Worm (Caenorhabditis elegans) whole organism, midembryonic: ENCODE results near the gene srn-1.

ENCODE experiments used
- T22C8.4 ChIP-seq: fragments of 200-800 bp; sonication (Bioruptor generic); IDR thresholded peaks from 2 replicates; pipeline ENCODE4 v1.3.6; 2022; ENCODE audit warnings: missing genetic modification characterization, missing compliant biosample characterization
- cog-1 ChIP-seq: sonication (generic microtip); optimal IDR thresholded peaks from 2 replicates; lab custom pipeline; 2016; ENCODE audit warnings: missing genetic modification characterization, missing compliant biosample characterization
- flt-1 ChIP-seq: fragments of 200-800 bp; sonication (Bioruptor generic); IDR thresholded peaks from 2 replicates; pipeline ENCODE4 v1.3.6; 2022; ENCODE audit warnings: missing genetic modification characterization, missing compliant biosample characterization
- klf-2 ChIP-seq: fragments of 200-800 bp; sonication (Bioruptor generic); conservative IDR thresholded peaks from 2 replicates; pipeline ENCODE4 v1.3.6; 2022; ENCODE audit warnings: missing genetic modification reagents, missing genetic modification characterization, missing compliant biosample characterization
- med-1 ChIP-seq: sonication (generic microtip); optimal IDR thresholded peaks from 2 replicates; lab custom pipeline; 2017; ENCODE audit warnings: missing genetic modification characterization, mild to moderate bottlenecking, missing compliant biosample characterization, antibody characterized with exemption, missing genetic modification reagents; ENCODE audit not compliant: insufficient read depth
- ref-1 ChIP-seq: fragments of 200-800 bp; sonication (Bioruptor generic); conservative IDR thresholded peaks from 2 replicates; pipeline ENCODE4 v1.3.6; 2022; ENCODE audit warnings: missing genetic modification reagents, missing genetic modification characterization, missing compliant biosample characterization
- tab-1 ChIP-seq: fragments of 200-800 bp; sonication (Bioruptor generic); IDR thresholded peaks from 2 replicates; pipeline ENCODE4 v1.3.6; 2022; ENCODE audit warnings: missing genetic modification characterization, missing compliant biosample characterization
- ztf-23 ChIP-seq: fragments of 200-800 bp; sonication (Bioruptor generic); IDR thresholded peaks from 2 replicates; pipeline ENCODE4 v1.3.6; 2022; ENCODE audit warnings: missing genetic modification reagents, missing genetic modification characterization, missing compliant biosample characterization
- ztf-29 ChIP-seq: fragments of 200-800 bp; sonication (Bioruptor generic); IDR thresholded peaks from 2 replicates; pipeline ENCODE4 v1.3.6; 2022; ENCODE audit warnings: missing genetic modification reagents, missing genetic modification characterization, missing compliant biosample characterization

Gene srn-1

DNA sequence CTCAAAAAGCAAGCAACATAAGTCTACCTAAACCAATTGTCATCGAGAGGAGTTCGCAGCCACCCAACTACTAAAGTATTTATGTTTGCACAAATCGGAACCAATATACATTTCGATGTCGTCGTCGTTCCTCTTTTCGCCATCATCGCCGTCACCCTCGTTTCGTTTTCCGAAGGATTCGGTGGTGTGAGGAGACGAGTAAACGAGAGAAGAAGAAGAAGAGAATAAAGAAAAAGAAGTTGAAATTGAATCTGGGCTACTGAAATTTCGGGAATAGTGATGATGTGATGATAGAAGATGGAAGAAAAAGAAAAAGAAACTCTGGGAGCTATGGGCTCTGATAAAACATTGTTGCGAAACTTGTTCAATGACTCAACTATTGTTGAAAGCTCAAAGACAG is 17.7 kb downstream of the srn-1 start:
- TF ChIP-seq med-1 (no peak), cog-1 (tag; lab: Kevin White, UChicago) (no peak), ztf-23 (GFP tag; lab: Robert Waterston, UW) (no peak), T22C8.4 (GFP tag; lab: Robert Waterston, UW) (no peak), tab-1 (GFP tag; lab: Robert Waterston, UW) (no peak), flt-1 (GFP tag; lab: Robert Waterston, UW) (no peak), ref-1 (GFP tag; lab: Robert Waterston, UW) (no peak), ztf-29 (GFP tag; lab: Robert Waterston, UW) (no peak), klf-2 (GFP tag; lab: Robert Waterston, UW) (no peak)

DNA sequence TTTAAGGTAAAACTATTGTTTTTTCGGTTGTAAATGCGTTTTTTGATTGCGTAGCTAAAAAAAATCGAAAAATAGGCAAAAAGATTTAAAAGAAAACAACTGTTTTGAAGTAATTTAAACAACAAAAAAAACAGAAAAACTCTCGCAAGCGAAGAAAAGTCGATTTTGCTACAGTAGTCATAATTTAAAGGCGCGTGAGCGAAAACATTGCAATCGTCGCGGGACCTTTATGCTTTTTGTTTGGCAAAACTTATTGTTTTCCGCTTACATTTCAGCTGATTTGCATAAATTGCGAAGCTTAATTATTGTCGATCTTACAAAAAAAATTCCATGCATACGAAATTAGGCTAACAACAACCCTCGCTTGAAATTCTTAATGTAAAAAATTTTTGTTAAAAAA is 18.3 kb downstream of the srn-1 start:
- TF ChIP-seq ztf-29 (GFP tag; lab: Robert Waterston, UW) (no peak), ztf-23 (GFP tag; lab: Robert Waterston, UW) (no peak), med-1 (no peak), T22C8.4 (GFP tag; lab: Robert Waterston, UW) (no peak), cog-1 (tag; lab: Kevin White, UChicago) (no peak), ref-1 (GFP tag; lab: Robert Waterston, UW) (no peak), flt-1 (GFP tag; lab: Robert Waterston, UW) (no peak)

DNA sequence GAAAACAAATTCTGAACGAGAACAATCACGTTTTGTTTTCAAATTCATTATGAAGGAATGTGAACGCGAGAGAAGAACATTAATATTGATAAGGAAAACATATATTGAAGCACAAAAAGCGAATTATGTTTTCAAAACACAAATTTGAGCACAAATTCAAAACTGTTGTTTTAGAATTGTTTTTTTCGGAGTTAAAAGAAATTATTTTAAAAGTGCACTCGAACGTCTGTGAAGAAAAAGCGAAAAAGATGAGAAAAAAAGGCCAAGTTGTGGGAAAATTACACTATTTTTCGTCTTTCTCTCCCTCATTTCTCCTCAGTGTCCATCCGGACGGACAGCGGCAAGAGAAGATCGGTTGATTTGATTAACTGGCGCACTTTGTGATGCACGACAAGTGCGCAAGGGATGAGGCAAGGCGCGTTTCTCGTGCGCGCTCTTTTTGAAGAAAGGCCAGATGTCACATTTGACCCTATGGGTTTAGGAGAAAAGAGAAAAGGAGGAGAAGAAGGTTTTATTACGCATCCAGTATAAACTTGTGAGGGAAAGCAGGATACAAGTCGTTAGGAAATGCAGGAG is 18.9 kb downstream of the srn-1 start, which contains the start of gene mrck-1:
mrck-1 (minus strand) TSS at position 51 of the 576 bp plus-strand sequence.
- TF ChIP-seq ztf-29 (GFP tag; lab: Robert Waterston, UW) (peak; percentile 60; the same call in 1 of the 2 replicates), tab-1 (GFP tag; lab: Robert Waterston, UW) (peak; percentile 90), flt-1 (GFP tag; lab: Robert Waterston, UW) (peak; percentile 91), med-1 (peak; percentile 53), T22C8.4 (GFP tag; lab: Robert Waterston, UW) (peak; percentile 71), cog-1 (tag; lab: Kevin White, UChicago) (peak; percentile 94), ref-1 (GFP tag; lab: Robert Waterston, UW) (peak; percentile 59), klf-2 (GFP tag; lab: Robert Waterston, UW) (peak; percentile 61), ztf-23 (GFP tag; lab: Robert Waterston, UW) (peak; percentile 87)

DNA sequence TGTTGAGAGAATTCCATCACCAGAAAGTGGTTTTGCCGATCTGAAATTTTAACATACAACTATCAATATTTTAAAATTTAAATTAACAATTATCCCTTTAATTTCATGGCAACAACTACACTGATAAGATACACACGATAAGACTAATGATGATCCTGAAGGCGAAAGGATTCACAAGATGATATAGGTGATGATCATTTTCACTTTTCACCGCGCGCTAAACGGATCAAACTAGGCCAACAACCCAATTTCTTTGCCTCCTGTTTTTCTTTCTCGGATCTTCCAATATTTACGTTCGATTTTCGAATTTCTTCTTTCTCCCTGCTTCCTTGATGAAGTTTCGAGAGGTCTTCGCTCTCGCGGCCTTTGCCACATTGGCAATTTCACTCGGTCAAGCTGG is 27.1 kb downstream of the srn-1 start, which contains the start of gene K08B12.1:
K08B12.1 (plus strand) TSS at position 229 of the 400 bp plus-strand sequence.
- TF ChIP-seq ref-1 (GFP tag; lab: Robert Waterston, UW) (no peak), med-1 (no peak), flt-1 (GFP tag; lab: Robert Waterston, UW) (no peak), T22C8.4 (GFP tag; lab: Robert Waterston, UW) (no peak), tab-1 (GFP tag; lab: Robert Waterston, UW) (no peak), ztf-29 (GFP tag; lab: Robert Waterston, UW) (no peak), cog-1 (tag; lab: Kevin White, UChicago) (no peak), ztf-23 (GFP tag; lab: Robert Waterston, UW) (no peak), klf-2 (GFP tag; lab: Robert Waterston, UW) (no peak)

DNA sequence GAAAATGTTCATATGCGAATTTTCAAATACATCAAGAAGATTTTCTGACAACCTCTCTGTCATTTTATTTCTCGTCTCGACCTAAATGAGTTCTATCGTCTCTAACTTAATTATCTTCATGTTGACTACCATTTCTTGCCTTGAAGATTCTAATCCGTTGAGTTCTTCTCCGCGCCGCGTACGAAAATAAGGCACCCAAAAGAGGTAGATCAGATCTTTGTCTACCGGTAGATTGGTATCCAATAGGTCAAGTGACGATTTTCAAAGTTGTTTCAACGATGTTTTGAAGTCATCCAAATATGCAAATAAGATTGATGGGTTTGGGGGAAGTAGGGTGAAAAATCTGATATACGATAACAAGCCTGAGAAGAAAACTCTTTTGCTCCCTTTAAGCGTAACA is 32.3 kb downstream of the srn-1 start:
- TF ChIP-seq ztf-29 (GFP tag; lab: Robert Waterston, UW) (no peak), med-1 (no peak), klf-2 (GFP tag; lab: Robert Waterston, UW) (no peak), ztf-23 (GFP tag; lab: Robert Waterston, UW) (no peak), flt-1 (GFP tag; lab: Robert Waterston, UW) (no peak), T22C8.4 (GFP tag; lab: Robert Waterston, UW) (no peak), tab-1 (GFP tag; lab: Robert Waterston, UW) (no peak), ref-1 (GFP tag; lab: Robert Waterston, UW) (no peak), cog-1 (tag; lab: Kevin White, UChicago) (no peak)

DNA sequence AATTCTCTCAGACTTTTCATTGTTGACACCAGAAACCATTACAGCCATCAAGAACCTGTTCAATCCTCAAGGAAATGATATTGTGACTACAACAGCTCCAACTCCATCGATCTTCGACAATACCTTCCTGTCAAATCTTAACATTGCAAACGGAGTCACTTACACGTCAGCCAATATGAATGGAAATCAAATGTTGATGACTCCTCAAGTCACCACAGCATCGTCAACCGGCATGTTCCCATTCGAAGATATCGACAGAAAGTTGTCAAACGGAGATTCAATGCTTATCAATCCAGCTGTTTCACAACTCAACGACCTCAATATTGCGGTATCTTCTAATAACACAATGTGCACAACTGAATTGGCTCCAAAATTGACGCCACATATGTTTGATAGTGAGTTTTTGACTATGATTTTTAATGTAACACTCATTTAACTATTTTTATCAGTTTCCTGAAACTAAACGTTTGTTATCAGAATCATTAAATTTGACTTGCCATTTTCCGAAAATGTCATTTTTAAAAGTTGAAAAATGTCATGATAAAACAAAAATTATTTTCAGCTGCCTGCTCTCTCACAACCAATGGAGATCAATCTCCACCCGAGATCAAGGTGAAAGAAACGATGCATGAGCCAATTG is 35.2 kb downstream of the srn-1 start:
- TF ChIP-seq cog-1 (tag; lab: Kevin White, UChicago) = no peak
- no peak for TF ChIP-seq med-1
- no peak for TF ChIP-seq ref-1 (GFP tag; lab: Robert Waterston, UW)

DNA sequence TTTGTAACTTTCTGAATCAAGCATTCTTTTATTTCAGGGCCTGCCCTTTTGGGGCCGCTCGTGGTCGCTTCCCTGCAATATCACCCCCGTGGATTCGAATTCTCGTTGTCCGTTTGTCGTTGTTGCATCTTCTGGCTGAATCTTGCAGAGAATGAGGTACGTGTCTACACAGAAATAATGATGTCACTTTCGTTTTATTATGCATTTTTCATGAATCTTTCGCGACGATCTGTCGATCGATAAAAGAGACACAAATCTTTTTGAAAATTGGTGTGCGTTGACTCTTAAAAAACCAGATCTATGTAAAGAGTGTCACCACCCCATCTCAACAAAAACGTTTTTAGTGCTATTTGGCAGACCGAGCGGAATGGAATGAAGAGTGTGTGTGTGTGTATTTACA is 37.1 kb downstream of the srn-1 start:
- TF ChIP-seq klf-2 (GFP tag; lab: Robert Waterston, UW) (no peak), ref-1 (GFP tag; lab: Robert Waterston, UW) (no peak), ztf-23 (GFP tag; lab: Robert Waterston, UW) (no peak), tab-1 (GFP tag; lab: Robert Waterston, UW) (no peak), flt-1 (GFP tag; lab: Robert Waterston, UW) (no peak), med-1 (no peak), ztf-29 (GFP tag; lab: Robert Waterston, UW) (no peak), cog-1 (tag; lab: Kevin White, UChicago) (no peak), T22C8.4 (GFP tag; lab: Robert Waterston, UW) (no peak)

DNA sequence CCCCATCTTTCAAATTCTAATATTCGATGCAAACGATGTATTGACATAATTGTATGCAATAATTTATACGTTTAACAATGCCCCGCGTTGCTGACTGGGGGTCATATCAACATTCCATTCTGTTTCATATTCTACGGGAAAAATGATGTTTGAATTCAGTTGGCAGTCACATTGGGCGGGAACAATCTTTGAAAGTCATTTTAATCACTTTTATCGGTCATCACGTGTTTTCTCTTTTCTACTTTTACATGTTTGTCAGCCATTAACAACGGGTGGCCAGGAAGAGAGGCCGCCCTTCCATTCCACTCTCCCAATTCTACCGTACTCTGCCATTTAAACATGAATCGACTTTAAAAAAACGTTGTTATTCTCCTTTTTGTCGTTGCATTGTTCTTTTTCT is 37.5 kb downstream of the srn-1 start:
- TF ChIP-seq ref-1 (GFP tag; lab: Robert Waterston, UW) = no peak
- no peak for TF ChIP-seq ztf-29 (GFP tag; lab: Robert Waterston, UW)
- no peak for TF ChIP-seq tab-1 (GFP tag; lab: Robert Waterston, UW)
- no peak for TF ChIP-seq klf-2 (GFP tag; lab: Robert Waterston, UW)
- TF ChIP-seq T22C8.4 (GFP tag; lab: Robert Waterston, UW) = no peak
- TF ChIP-seq ztf-23 (GFP tag; lab: Robert Waterston, UW) = no peak
- TF ChIP-seq flt-1 (GFP tag; lab: Robert Waterston, UW) = no peak
- no peak for TF ChIP-seq med-1
- TF ChIP-seq cog-1 (tag; lab: Kevin White, UChicago) = no peak

DNA sequence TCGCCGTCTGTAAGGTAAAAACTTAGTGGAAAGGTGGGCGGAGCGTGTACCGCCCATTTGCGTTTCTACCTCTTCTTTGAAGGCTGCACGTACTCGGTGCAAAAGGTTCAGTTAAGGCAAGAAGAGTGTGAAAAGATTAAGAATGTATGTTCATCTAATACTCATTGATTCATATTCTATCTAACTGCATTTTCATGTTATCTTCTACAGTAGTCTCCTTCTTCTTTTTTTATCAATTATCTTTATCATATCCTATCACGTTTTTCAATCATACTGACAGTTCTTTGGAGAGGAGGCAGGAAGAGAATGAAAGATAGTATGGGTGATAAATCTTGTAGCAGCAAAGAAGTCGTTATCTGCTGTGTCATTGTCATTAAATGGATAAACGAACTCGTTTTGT is 38.8 kb downstream of the srn-1 start:
- TF ChIP-seq ztf-29 (GFP tag; lab: Robert Waterston, UW) (no peak), flt-1 (GFP tag; lab: Robert Waterston, UW) (no peak), med-1 (no peak), cog-1 (tag; lab: Kevin White, UChicago) (no peak), T22C8.4 (GFP tag; lab: Robert Waterston, UW) (no peak), klf-2 (GFP tag; lab: Robert Waterston, UW) (no peak), ztf-23 (GFP tag; lab: Robert Waterston, UW) (no peak), ref-1 (GFP tag; lab: Robert Waterston, UW) (no peak), tab-1 (GFP tag; lab: Robert Waterston, UW) (no peak)
